Fruit fly (Drosophila melanogaster): ENCODE data around the gene gudu.
A peak's percentile ranks its signal among the peaks of the same experiment; 100 is the strongest.

The gudu gene

dm6 chr2L:7426326-7427066 is 38.2 kb downstream of the gudu start, which contains the start of gene muc (continued):
- peak; percentile 2 for TF ChIP-seq Hsf (GFP tag; optimal IDR thresholded peaks at IDR 0.05)
- TF ChIP-seq CG31441 (GFP tag; IDR thresholded peaks at IDR 0.05) = peak; percentile 52
- no peak for TF ChIP-seq grn (GFP tag; optimal IDR thresholded peaks at IDR 0.05)
- TF ChIP-seq CG4707 (GFP tag; optimal IDR thresholded peaks at IDR 0.05) = no peak
- peak; percentile 92 for TF ChIP-seq phol (tag; optimal IDR thresholded peaks at IDR 0.05)
- TF ChIP-seq CG11085 (GFP tag; IDR thresholded peaks at IDR 0.05) = 0 out of 2 replicates have a peak, but pooled peaks have one; percentile 12
- TF ChIP-seq Dip3 (GFP tag; optimal IDR thresholded peaks at IDR 0.05) = no peak
- TF ChIP-seq Dref (GFP tag; IDR thresholded peaks at IDR 0.05) = peak; percentile 46
- peak; percentile 4 for TF ChIP-seq ems (GFP tag; optimal IDR thresholded peaks at IDR 0.05)
- TF ChIP-seq CG18011 (GFP tag; optimal IDR thresholded peaks at IDR 0.05) = no peak
- TF ChIP-seq tgo (GFP tag; IDR thresholded peaks at IDR 0.05) = peak; percentile 52
- TF ChIP-seq CG8281 (tag; optimal IDR thresholded peaks at IDR 0.05) = no peak
- TF ChIP-seq CG1647 (GFP tag; optimal IDR thresholded peaks at IDR 0.05) = no peak
- TF ChIP-seq CG17359 (tag; optimal IDR thresholded peaks at IDR 0.05) = peak; percentile 41
- TF ChIP-seq CG13123 (GFP tag; optimal IDR thresholded peaks at IDR 0.05) = no peak
- TF ChIP-seq CG5245 (GFP tag; optimal IDR thresholded peaks at IDR 0.05) = no peak
- TF ChIP-seq chif (GFP tag; optimal IDR thresholded peaks at IDR 0.05) = peak in 1 of 2 experiments; percentile 60
- TF ChIP-seq CG33213 (GFP tag; optimal IDR thresholded peaks at IDR 0.05) = peak; percentile 71
- peak; percentile 41 for TF ChIP-seq CG8924 (tag; optimal IDR thresholded peaks at IDR 0.05)
- no peak for TF ChIP-seq Nf-YA (GFP tag; IDR thresholded peaks at IDR 0.05)
- no peak for TF ChIP-seq ash1 (GFP tag; optimal IDR thresholded peaks at IDR 0.05)
- TF ChIP-seq CG30403 (GFP tag; optimal IDR thresholded peaks at IDR 0.05) = peak; percentile 70
- no peak for TF ChIP-seq CG3838 (GFP tag; optimal IDR thresholded peaks at IDR 0.05)
- TF ChIP-seq Fer1 (GFP tag; optimal IDR thresholded peaks at IDR 0.05) = no peak
- no peak for TF ChIP-seq Awh (GFP tag; IDR thresholded peaks at IDR 0.05)
- TF ChIP-seq Neu2 (GFP tag; optimal IDR thresholded peaks at IDR 0.05; ENCODE audit: borderline replicate concordance) = no peak
- no peak for TF ChIP-seq ewg (GFP tag; optimal IDR thresholded peaks at IDR 0.05)
- peak; percentile 55 for TF ChIP-seq grau (tag; optimal IDR thresholded peaks at IDR 0.05)
- no peak for TF ChIP-seq CG11093 (GFP tag; IDR thresholded peaks at IDR 0.05)
- no peak for TF ChIP-seq Hand (GFP tag; optimal IDR thresholded peaks at IDR 0.05)
- no peak for TF ChIP-seq CG15073 (GFP tag; optimal IDR thresholded peaks at IDR 0.05)
- TF ChIP-seq tap (tag; optimal IDR thresholded peaks at IDR 0.05) = peak; percentile 13
- TF ChIP-seq CG4424 (GFP tag; optimal IDR thresholded peaks at IDR 0.05) = peak; percentile 46
- no peak for TF ChIP-seq toy (GFP tag; IDR thresholded peaks at IDR 0.05)
- no peak for TF ChIP-seq CG33557 (GFP tag; optimal IDR thresholded peaks at IDR 0.05)
- TF ChIP-seq Gug (GFP tag; IDR thresholded peaks at IDR 0.05) = 0 out of 4 replicates have a peak, but pooled peaks have one; percentile 17
- peak; percentile 52; the same call in 2 of the 3 replicates for TF ChIP-seq CG17361 (GFP tag; IDR thresholded peaks at IDR 0.05)
- no peak for TF ChIP-seq CG2202 (tag; optimal IDR thresholded peaks at IDR 0.05)
- TF ChIP-seq Nf-YB (GFP tag; optimal IDR thresholded peaks at IDR 0.05) = no peak
- no peak for TF ChIP-seq CG14050 (GFP tag; IDR thresholded peaks at IDR 0.05)
- TF ChIP-seq CG18619 (GFP tag; optimal IDR thresholded peaks at IDR 0.05) = peak; percentile 15
- TF ChIP-seq stc (GFP tag; IDR thresholded peaks at IDR 0.05) = no peak
- peak; percentile 41 for TF ChIP-seq zfh2 (GFP tag; optimal IDR thresholded peaks at IDR 0.05)
- no peak for TF ChIP-seq Mes4 (GFP tag; optimal IDR thresholded peaks at IDR 0.05)
- TF ChIP-seq fu2 (GFP tag; optimal IDR thresholded peaks at IDR 0.05) = peak; percentile 20
- TF ChIP-seq oc (tag; optimal IDR thresholded peaks at IDR 0.05) = no peak
- TF ChIP-seq corto (GFP tag; optimal IDR thresholded peaks at IDR 0.05) = no peak
- TF ChIP-seq CG10979 (tag; optimal IDR thresholded peaks at IDR 0.05) = peak; percentile 44
- TF ChIP-seq crol (GFP tag; IDR thresholded peaks at IDR 0.05) = no peak
- TF ChIP-seq knrl (GFP tag; IDR thresholded peaks at IDR 0.05; ENCODE audit: partially characterized antibody) = peak; percentile 71

Measured in whole organism, embryonic.